Fruit fly (Drosophila melanogaster) whole organism, embryonic: ENCODE measurements around the gene CG9673.

Experiments used
- Awh ChIP-seq: fragments of 200-800 bp; sonication (Bioruptor generic); IDR thresholded peaks from 2 replicates; pipeline ENCODE4, ENCODE4 v1.3.6; 2022; ENCODE audit warnings: missing biosample characterization, missing genetic modification characterization
- CG10366 ChIP-seq: fragments of 200-800 bp; sonication (Bioruptor generic); IDR thresholded peaks from 2 replicates; pipeline ENCODE4 v1.3.6; 2022; ENCODE audit warnings: missing biosample characterization, missing genetic modification characterization
- CG10431 ChIP-seq: fragments of 200-800 bp; sonication (Bioruptor generic); optimal IDR thresholded peaks from 3 replicates; lab custom pipeline; 2018; ENCODE audit warnings: missing biosample characterization, mild to moderate bottlenecking, missing genetic modification characterization
- CG11398 ChIP-seq: fragments of 200-800 bp; sonication (Bioruptor generic); optimal IDR thresholded peaks from 2 replicates; lab custom pipeline; 2016; ENCODE audit warnings: missing biosample characterization, missing genetic modification characterization
- CG11560 ChIP-seq: fragments of 200-800 bp; sonication (Bioruptor generic); IDR thresholded peaks from 3 replicates; pipeline ENCODE4 v1.3.6; 2022; ENCODE audit warnings: missing biosample characterization, missing genetic modification characterization
- CG15011 ChIP-seq: fragments of 200-800 bp; sonication (Bioruptor generic); optimal IDR thresholded peaks from 3 replicates; lab custom pipeline; 2018; ENCODE audit warnings: missing biosample characterization, mild to moderate bottlenecking, missing genetic modification characterization
- CG15269 ChIP-seq: fragments of 200-800 bp; sonication (Bioruptor generic); optimal IDR thresholded peaks from 2 replicates; lab custom pipeline; 2018; ENCODE audit warnings: missing biosample characterization, mild to moderate bottlenecking, missing genetic modification characterization, moderate library complexity
- CG1603 ChIP-seq: fragments of 200-800 bp; sonication (Bioruptor generic); optimal IDR thresholded peaks from 2 replicates; lab custom pipeline; 2019; ENCODE audit warnings: missing biosample characterization, mild to moderate bottlenecking, missing genetic modification characterization, moderate library complexity
- CG16779 ChIP-seq: fragments of 200-800 bp; sonication (Bioruptor generic); IDR thresholded peaks from 2 replicates; pipeline ENCODE4 v1.3.6; 2022; ENCODE audit warnings: missing biosample characterization, missing genetic modification characterization
- CG16815 ChIP-seq: fragments of 200-800 bp; sonication (Bioruptor generic); optimal IDR thresholded peaks from 3 replicates; lab custom pipeline; 2017; ENCODE audit warnings: missing biosample characterization, mild to moderate bottlenecking, missing genetic modification characterization
- CG18476 ChIP-seq: fragments of 200-800 bp; sonication (Bioruptor generic); optimal IDR thresholded peaks from 2 replicates; lab custom pipeline; 2016; ENCODE audit warnings: missing biosample characterization, mild to moderate bottlenecking, missing genetic modification characterization
- CG2120 ChIP-seq: fragments of 200-800 bp; sonication (Bioruptor generic); optimal IDR thresholded peaks from 3 replicates; lab custom pipeline; 2016; ENCODE audit warnings: missing biosample characterization, missing genetic modification characterization
- CG2678 ChIP-seq: fragments of 200-800 bp; sonication (Bioruptor generic); optimal IDR thresholded peaks from 3 replicates; lab custom pipeline; 2019; ENCODE audit warnings: missing biosample characterization, mild to moderate bottlenecking, missing genetic modification characterization, moderate library complexity
- CG31388 ChIP-seq: fragments of 200-800 bp; sonication (Bioruptor generic); optimal IDR thresholded peaks from 2 replicates; lab custom pipeline; 2016; ENCODE audit warnings: missing biosample characterization, missing genetic modification characterization
- CG3726 ChIP-seq: fragments of 200-800 bp; sonication (Bioruptor generic); IDR thresholded peaks from 3 replicates; pipeline ENCODE4, ENCODE4 v1.3.6; 2022; ENCODE audit warnings: missing biosample characterization, missing genetic modification characterization
- CG3995 ChIP-seq: fragments of 200-800 bp; sonication (Bioruptor generic); optimal IDR thresholded peaks from 3 replicates; lab custom pipeline; 2016; ENCODE audit warnings: missing biosample characterization, missing genetic modification characterization
- CG6813 ChIP-seq: fragments of 200-800 bp; sonication (Bioruptor generic); optimal IDR thresholded peaks from 2 replicates; lab custom pipeline; 2017; ENCODE audit warnings: missing biosample characterization, missing genetic modification characterization, mild to moderate bottlenecking, moderate library complexity, missing genetic modification reagents
- CG9932 ChIP-seq: fragments of 200-800 bp; sonication (Bioruptor generic); IDR thresholded peaks from 2 replicates; pipeline ENCODE4 v1.3.6; 2022; ENCODE audit warnings: missing biosample characterization, missing genetic modification characterization
- Dbx ChIP-seq: fragments of 200-800 bp; sonication (Bioruptor generic); IDR thresholded peaks from 3 replicates; pipeline ENCODE4 v1.3.6; 2022; ENCODE audit warnings: missing biosample characterization, missing genetic modification characterization
- Doc3 ChIP-seq: fragments of 200-800 bp; sonication (Bioruptor generic); IDR thresholded peaks from 3 replicates; pipeline ENCODE4 v1.3.6; 2022; ENCODE audit warnings: missing biosample characterization, missing genetic modification characterization; ENCODE audit not compliant: partially characterized antibody
- HLH3B ChIP-seq: fragments of 200-800 bp; sonication (Bioruptor generic); IDR thresholded peaks from 2 replicates; pipeline ENCODE4 v1.3.6; 2022; ENCODE audit warnings: missing biosample characterization, missing genetic modification characterization
- HLH54F ChIP-seq: fragments of 200-800 bp; sonication (Bioruptor generic); optimal IDR thresholded peaks from 3 replicates; lab custom pipeline; 2016; ENCODE audit warnings: missing biosample characterization, missing genetic modification characterization
- Hr51 ChIP-seq, 2 experiments: fragments of 200-800 bp; sonication (Bioruptor generic); optimal IDR thresholded peaks; 2 replicates in 1 of 2; 3 replicates in 1 of 2; lab custom pipeline; 2016 to 2018; ENCODE audit warnings: missing biosample characterization in 2 of 2, missing genetic modification characterization in 2 of 2, mild to moderate bottlenecking in 1 of 2, moderate library complexity in 1 of 2
- Kr ChIP-seq: fragments of 200-800 bp; sonication (Bioruptor generic); optimal IDR thresholded peaks from 2 replicates; lab custom pipeline; 2017; ENCODE audit warnings: missing biosample characterization, mild to moderate bottlenecking, missing genetic modification characterization
- Lim3 ChIP-seq: fragments of 200-800 bp; sonication (Bioruptor generic); IDR thresholded peaks from 2 replicates; pipeline ENCODE4 v1.3.6; 2022; ENCODE audit warnings: missing biosample characterization, missing genetic modification characterization
- MBD-R2 ChIP-seq: fragments of 200-800 bp; sonication (Bioruptor generic); IDR thresholded peaks from 2 replicates; pipeline ENCODE4 v1.3.6; 2022; ENCODE audit warnings: missing biosample characterization, missing genetic modification characterization
- NC2β ChIP-seq: fragments of 200-800 bp; sonication (Bioruptor generic); optimal IDR thresholded peaks from 2 replicates; lab custom pipeline; 2016; ENCODE audit warnings: missing biosample characterization, missing genetic modification characterization
- NFAT ChIP-seq: fragments of 200-800 bp; sonication (Bioruptor generic); IDR thresholded peaks from 2 replicates; pipeline ENCODE4 v1.3.6; 2022; ENCODE audit warnings: missing biosample characterization, missing genetic modification characterization
- Oli ChIP-seq: fragments of 200-800 bp; sonication (Bioruptor generic); optimal IDR thresholded peaks from 2 replicates; lab custom pipeline; 2018; ENCODE audit warnings: missing biosample characterization, mild to moderate bottlenecking, missing genetic modification characterization, moderate library complexity
- Side ChIP-seq: fragments of 200-800 bp; sonication (Bioruptor generic); optimal IDR thresholded peaks from 2 replicates; lab custom pipeline; 2016; ENCODE audit warnings: missing biosample characterization, missing genetic modification characterization
- Ssrp ChIP-seq: fragments of 200-800 bp; sonication (Bioruptor generic); optimal IDR thresholded peaks from 2 replicates; lab custom pipeline; 2018; ENCODE audit warnings: missing biosample characterization, mild to moderate bottlenecking, missing genetic modification characterization, moderate library complexity
- Stat92E ChIP-seq, 3 experiments: fragments of >200 bp in 2 of 3; fragments of 200-800 bp in 1 of 3; sonication (Bioruptor generic) in 1 of 3; optimal IDR thresholded peaks; 2 replicates each; lab custom pipeline; 2017 to 2019; ENCODE audit warnings: missing biosample characterization in 3 of 3, missing genetic modification characterization in 3 of 3, mild to moderate bottlenecking in 1 of 3, moderate library complexity in 1 of 3
- TFAM ChIP-seq: fragments of 200-800 bp; sonication (Bioruptor generic); optimal IDR thresholded peaks from 2 replicates; lab custom pipeline; 2017; ENCODE audit warnings: missing biosample characterization, missing genetic modification characterization, inconsistent platforms
- Trl ChIP-seq, 3 experiments: fragments of >200 bp in 2 of 3; fragments of 200-800 bp in 1 of 3; sonication (Bioruptor generic) in 1 of 3; optimal IDR thresholded peaks; 2 replicates in 1 of 3; 3 replicates in 2 of 3; lab custom pipeline; 2016 to 2017; ENCODE audit warnings: missing biosample characterization in 1 of 3, missing genetic modification characterization in 1 of 3
- Xbp1 ChIP-seq: fragments of 200-800 bp; sonication (Bioruptor generic); optimal IDR thresholded peaks from 3 replicates; lab custom pipeline; 2016; ENCODE audit warnings: missing biosample characterization, mild to moderate bottlenecking, missing genetic modification characterization
- Xrp1 ChIP-seq: fragments of 200-800 bp; sonication (Bioruptor generic); IDR thresholded peaks from 2 replicates; pipeline ENCODE4 v1.3.6; 2022; ENCODE audit warnings: missing biosample characterization, missing genetic modification characterization
- abd-A ChIP-seq: fragments of 200-800 bp; sonication (Bioruptor generic); optimal IDR thresholded peaks from 3 replicates; lab custom pipeline; 2019; ENCODE audit warnings: missing biosample characterization, mild to moderate bottlenecking, missing genetic modification characterization, moderate library complexity
- amos ChIP-seq: fragments of 200-800 bp; sonication (Bioruptor generic); IDR thresholded peaks from 2 replicates; pipeline ENCODE4 v1.3.6; 2022; ENCODE audit warnings: missing biosample characterization, missing genetic modification characterization; ENCODE audit not compliant: partially characterized antibody
- bigmax ChIP-seq: fragments of 200-800 bp; sonication (Bioruptor generic); optimal IDR thresholded peaks from 2 replicates; lab custom pipeline; 2018; ENCODE audit warnings: missing biosample characterization, mild to moderate bottlenecking, missing genetic modification characterization
- disco-r ChIP-seq: fragments of 200-800 bp; sonication (Bioruptor generic); optimal IDR thresholded peaks from 2 replicates; lab custom pipeline; 2016; ENCODE audit warnings: missing biosample characterization, missing genetic modification characterization
- exex ChIP-seq: fragments of 200-800 bp; sonication (Bioruptor generic); optimal IDR thresholded peaks from 4 replicates; lab custom pipeline; 2018; ENCODE audit warnings: missing biosample characterization, mild to moderate bottlenecking, missing genetic modification characterization, moderate library complexity
- maf-S ChIP-seq: fragments of 200-800 bp; sonication (Bioruptor generic); optimal IDR thresholded peaks from 2 replicates; lab custom pipeline; 2016; ENCODE audit warnings: missing biosample characterization, missing genetic modification characterization
- pho ChIP-seq: fragments of 200-800 bp; sonication (Bioruptor generic); optimal IDR thresholded peaks from 2 replicates; lab custom pipeline; 2016; ENCODE audit warnings: missing biosample characterization, missing genetic modification characterization
- pita ChIP-seq: fragments of 200-800 bp; sonication (Bioruptor generic); optimal IDR thresholded peaks from 2 replicates; lab custom pipeline; 2017; ENCODE audit warnings: missing biosample characterization, mild to moderate bottlenecking, missing genetic modification characterization
- sd ChIP-seq: fragments of 200-800 bp; sonication (Bioruptor generic); optimal IDR thresholded peaks from 3 replicates; lab custom pipeline; 2018; ENCODE audit warnings: missing biosample characterization, mild to moderate bottlenecking, missing genetic modification characterization, moderate library complexity
- ssp ChIP-seq: fragments of 200-800 bp; sonication (Bioruptor generic); IDR thresholded peaks from 2 replicates; pipeline ENCODE4 v1.3.6; 2022; ENCODE audit warnings: missing biosample characterization, missing genetic modification characterization
- tgo ChIP-seq: fragments of 200-800 bp; sonication (Bioruptor generic); IDR thresholded peaks from 3 replicates; pipeline ENCODE4 v1.3.6; 2022; ENCODE audit warnings: missing biosample characterization, missing genetic modification characterization
- tin ChIP-seq: fragments of 200-800 bp; sonication (Bioruptor generic); optimal IDR thresholded peaks from 3 replicates; lab custom pipeline; 2016; ENCODE audit warnings: missing biosample characterization, missing genetic modification characterization
- z ChIP-seq: fragments of 200-800 bp; sonication (Bioruptor generic); IDR thresholded peaks from 3 replicates; pipeline ENCODE4 v1.3.6; 2022; ENCODE audit warnings: missing biosample characterization, missing genetic modification characterization

CG9673 gene

dm6 chrX:16751579-16752156, 48.0 kb upstream of the CG9673 start, which contains the start of gene goe (continued):
- TF ChIP-seq Hr51 (GFP tag; optimal IDR thresholded peaks at IDR 0.05; lab: Kevin White, UChicago) (peak; percentile 61 to 87), Awh (GFP tag; lab: Robert Waterston, UW) (peak; percentile 39; the same call in 1 of the 2 replicates), Side (GFP tag; lab: Kevin White, UChicago) (peak; percentile 87), Oli (tag; lab: Kevin White, UChicago) (peak; percentile 45), CG3995 (GFP tag; lab: Kevin White, UChicago) (peak; percentile 49), z (GFP tag; lab: Robert Waterston, UW) (no peak), pho (GFP tag; lab: Kevin White, UChicago) (peak; percentile 91), tgo (peak; percentile 63), Lim3 (no peak), CG2120 (GFP tag; lab: Kevin White, UChicago) (peak; percentile 89), abd-A (tag; lab: Kevin White, UChicago) (no peak), Stat92E (GFP tag; optimal IDR thresholded peaks at IDR 0.05; lab: Kevin White, UChicago) (peak in 1 of 3 experiments; percentile 39), CG1603 (tag; lab: Kevin White, UChicago) (peak; percentile 82), NC2β (GFP tag; lab: Kevin White, UChicago) (peak; percentile 91), HLH3B (peak; percentile 71), NFAT (peak; percentile 91), Kr (GFP tag; lab: Kevin White, UChicago) (no peak), tin (peak; percentile 72), CG6813 (GFP tag; lab: Kevin White, UChicago) (peak; percentile 76), Trl (optimal IDR thresholded peaks at IDR 0.05; lab: Kevin White, UChicago) (no peak), Trl (GFP tag; optimal IDR thresholded peaks at IDR 0.05; lab: Kevin White, UChicago) (peak; percentile 90), CG15011 (peak; percentile 62), exex (tag; lab: Kevin White, UChicago) (peak; percentile 33), pita (GFP tag; lab: Kevin White, UChicago) (peak; percentile 95), Doc3 (GFP tag; lab: Robert Waterston, UW) (peak; percentile 69), sd (tag; lab: Kevin White, UChicago) (peak; percentile 4), CG3726 (GFP tag; lab: Robert Waterston, UW) (0 out of 3 replicates have a peak, but pooled peaks have one; percentile 28), CG31388 (GFP tag; lab: Kevin White, UChicago) (no peak), CG11560 (peak; percentile 51; the same call in 2 of the 3 replicates), bigmax (peak; percentile 0), Xrp1 (GFP tag; lab: Robert Waterston, UW) (peak; percentile 54), CG16779 (peak; percentile 74; the same call in 1 of the 2 replicates), Xbp1 (GFP tag; lab: Kevin White, UChicago) (peak; percentile 88), ssp (peak; percentile 63), CG18476 (GFP tag; lab: Kevin White, UChicago) (no peak), MBD-R2 (GFP tag; lab: Robert Waterston, UW) (peak; percentile 67), CG2678 (tag; lab: Kevin White, UChicago) (peak; percentile 51), Ssrp (tag; lab: Kevin White, UChicago) (peak; percentile 30), CG16815 (GFP tag; lab: Kevin White, UChicago) (peak; percentile 50), CG10431 (GFP tag; lab: Kevin White, UChicago) (peak; percentile 57), TFAM (GFP tag; lab: Kevin White, UChicago) (no peak), CG9932 (GFP tag; lab: Robert Waterston, UW) (peak; percentile 92), CG11398 (GFP tag; lab: Kevin White, UChicago) (peak; percentile 73), disco-r (peak; percentile 83), HLH54F (GFP tag; lab: Kevin White, UChicago) (peak; percentile 83), CG10366 (GFP tag; lab: Robert Waterston, UW) (peak; percentile 75), CG15269 (tag; lab: Kevin White, UChicago) (peak; percentile 75), maf-S (GFP tag; lab: Kevin White, UChicago) (peak; percentile 90), amos (peak; percentile 97), Dbx (GFP tag; lab: Robert Waterston, UW) (peak; percentile 90)
